Worm (Caenorhabditis elegans) whole organism, L1 larva: ENCODE data around the gene R11G1.11.

Source experiments
- ceh-82 ChIP-seq, 3 experiments: fragments of 150-350 bp in 1 of 3; sonication (generic microtip) in 2 of 3; optimal IDR thresholded peaks; 2 replicates each; lab custom pipeline; 2014 to 2017; ENCODE audit warnings: missing biosample characterization in 3 of 3, missing genetic modification characterization in 3 of 3
- egl-27 ChIP-seq, 2 experiments: fragments of 150-350 bp in 1 of 2; sonication (generic microtip); optimal IDR thresholded peaks; 3 replicates each; lab custom pipeline; 2017 to 2018; ENCODE audit warnings: missing biosample characterization in 2 of 2, missing genetic modification characterization in 2 of 2, missing genetic modification reagents in 2 of 2
- fkh-10 ChIP-seq: sonication (generic microtip); optimal IDR thresholded peaks from 2 replicates; lab custom pipeline; 2017; ENCODE audit warnings: missing biosample characterization, missing genetic modification reagents, missing genetic modification characterization
- fkh-4 ChIP-seq: sonication (generic microtip); optimal IDR thresholded peaks from 2 replicates; lab custom pipeline; 2016; ENCODE audit warnings: missing compliant biosample characterization, missing genetic modification characterization, borderline replicate concordance
- lin-13 ChIP-seq: fragments of 150-350 bp; optimal IDR thresholded peaks from 2 replicates; lab custom pipeline; 2014; ENCODE audit warnings: missing biosample characterization, missing genetic modification reagents, missing genetic modification characterization
- nhr-11 ChIP-seq: fragments of 150-350 bp; optimal IDR thresholded peaks from 2 replicates; lab custom pipeline; 2014; ENCODE audit warnings: missing biosample characterization, missing genetic modification characterization
- nhr-237 ChIP-seq: fragments of 150-350 bp; optimal IDR thresholded peaks from 2 replicates; lab custom pipeline; 2014; ENCODE audit warnings: missing biosample characterization, missing genetic modification characterization
- snpc-4 ChIP-seq: fragments of 150-350 bp; optimal IDR thresholded peaks from 2 replicates; lab custom pipeline; 2014; ENCODE audit warnings: missing biosample characterization, missing genetic modification characterization
- sox-4 ChIP-seq: sonication (generic microtip); optimal IDR thresholded peaks from 2 replicates; lab custom pipeline; 2016; ENCODE audit warnings: missing genetic modification characterization, missing compliant biosample characterization

ce11 chrX:3611740-3612139 is 43.0 kb upstream of the R11G1.11 start:
- no peak for TF ChIP-seq nhr-11 (tag; lab: Kevin White, UChicago)
- TF ChIP-seq lin-13 (GFP tag; lab: Kevin White, UChicago) = no peak
- no peak for TF ChIP-seq snpc-4 (tag; lab: Kevin White, UChicago)
- no peak for TF ChIP-seq nhr-237 (tag; lab: Kevin White, UChicago)
- TF ChIP-seq fkh-10 = no peak
- no peak for TF ChIP-seq ceh-82 (tag; optimal IDR thresholded peaks at IDR 0.05; lab: Kevin White, UChicago)
- TF ChIP-seq fkh-4 = no peak
- no peak for TF ChIP-seq egl-27 (tag; optimal IDR thresholded peaks at IDR 0.05; lab: Kevin White, UChicago)
- no peak for TF ChIP-seq sox-4 (tag; lab: Kevin White, UChicago)
